Fruit fly (Drosophila melanogaster) S2 (cell line): ENCODE data around the gene CG46314.

Source experiments
- CG8478 ChIP-seq: fragments of >200 bp; optimal IDR thresholded peaks from 2 replicates; lab custom pipeline; 2018
- CTCF ChIP-seq, 2 experiments: fragments of >200 bp; optimal IDR thresholded peaks; 2 replicates each; lab custom pipeline; 2018

DNA sequence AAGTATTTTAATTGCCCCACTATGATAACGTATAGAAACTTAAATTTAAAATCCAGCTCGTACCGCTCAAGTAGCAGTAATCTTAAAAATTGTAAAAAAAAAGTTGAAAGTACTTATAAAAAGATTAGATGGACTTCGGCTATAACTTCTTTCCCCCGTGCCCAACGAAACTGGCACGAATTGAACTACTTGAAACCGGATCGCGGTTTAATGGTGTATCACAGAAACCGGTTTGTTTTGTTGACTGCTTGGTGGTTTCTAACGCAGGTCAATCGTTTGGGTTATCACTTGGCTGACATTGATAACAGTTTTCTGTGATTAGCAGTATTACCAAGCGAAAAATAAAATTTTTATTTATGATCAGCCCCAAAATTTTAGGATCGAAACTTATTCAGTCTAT lies 53.1 kb downstream of the CG46314 start:
- TF ChIP-seq CG8478 (lab: Kevin White, UChicago) (no peak), CTCF (optimal IDR thresholded peaks at IDR 0.05; lab: Kevin White, UChicago) (no peak)
